Worm (Caenorhabditis elegans) whole organism, L3 larva: ENCODE results near the gene F47E1.1.

Experiments used
- ZK546.5 ChIP-seq: sonication (generic microtip); optimal IDR thresholded peaks from 2 replicates; lab custom pipeline; 2017; ENCODE audit warnings: missing biosample characterization, missing genetic modification characterization
- ama-1 ChIP-seq: fragments of 150-350 bp; optimal IDR thresholded peaks from 2 replicates; lab custom pipeline; 2018
- ceh-9 ChIP-seq: sonication (generic microtip); optimal IDR thresholded peaks from 2 replicates; lab custom pipeline; 2018; ENCODE audit warnings: missing biosample characterization, missing genetic modification characterization
- fkh-10 ChIP-seq: sonication (generic microtip); optimal IDR thresholded peaks from 2 replicates; lab custom pipeline; 2017; ENCODE audit warnings: missing biosample characterization, missing genetic modification reagents, missing genetic modification characterization
- fkh-2 ChIP-seq: fragments of 150-350 bp; optimal IDR thresholded peaks from 2 replicates; lab custom pipeline; 2014; ENCODE audit warnings: missing biosample characterization, missing genetic modification reagents, missing genetic modification characterization
- hmg-11 ChIP-seq: sonication (generic microtip); optimal IDR thresholded peaks from 2 replicates; lab custom pipeline; 2016; ENCODE audit warnings: missing genetic modification characterization, missing compliant biosample characterization
- nfya-1 ChIP-seq: sonication (generic microtip); optimal IDR thresholded peaks from 2 replicates; lab custom pipeline; 2017; ENCODE audit warnings: missing genetic modification characterization, mild to moderate bottlenecking, missing compliant biosample characterization, antibody characterized with exemption, moderate library complexity; ENCODE audit not compliant: insufficient read depth
- nhr-11 ChIP-seq: fragments of 150-350 bp; optimal IDR thresholded peaks from 2 replicates; lab custom pipeline; 2014; ENCODE audit warnings: missing biosample characterization, missing genetic modification characterization
- nhr-23 ChIP-seq: fragments of 150-350 bp; optimal IDR thresholded peaks from 2 replicates; lab custom pipeline; 2014; ENCODE audit warnings: missing biosample characterization, missing genetic modification reagents, missing genetic modification characterization
- nhr-76 ChIP-seq: fragments of 150-350 bp; sonication (generic microtip); optimal IDR thresholded peaks from 5 replicates; lab custom pipeline; 2014; ENCODE audit warnings: missing biosample characterization, missing genetic modification characterization
- nhr-77 ChIP-seq: fragments of 150-350 bp; optimal IDR thresholded peaks from 2 replicates; lab custom pipeline; 2014; ENCODE audit warnings: missing biosample characterization, missing genetic modification characterization
- skn-1 ChIP-seq: fragments of 150-350 bp; optimal IDR thresholded peaks from 2 replicates; lab custom pipeline; 2014; ENCODE audit warnings: missing biosample characterization, missing genetic modification characterization
- tbx-2 ChIP-seq: sonication (generic microtip); optimal IDR thresholded peaks from 2 replicates; lab custom pipeline; 2016; ENCODE audit warnings: mild to moderate bottlenecking, missing genetic modification characterization, missing compliant biosample characterization
- zag-1 ChIP-seq: fragments of 150-350 bp; optimal IDR thresholded peaks from 2 replicates; lab custom pipeline; 2014; ENCODE audit warnings: missing biosample characterization, missing genetic modification characterization

DNA sequence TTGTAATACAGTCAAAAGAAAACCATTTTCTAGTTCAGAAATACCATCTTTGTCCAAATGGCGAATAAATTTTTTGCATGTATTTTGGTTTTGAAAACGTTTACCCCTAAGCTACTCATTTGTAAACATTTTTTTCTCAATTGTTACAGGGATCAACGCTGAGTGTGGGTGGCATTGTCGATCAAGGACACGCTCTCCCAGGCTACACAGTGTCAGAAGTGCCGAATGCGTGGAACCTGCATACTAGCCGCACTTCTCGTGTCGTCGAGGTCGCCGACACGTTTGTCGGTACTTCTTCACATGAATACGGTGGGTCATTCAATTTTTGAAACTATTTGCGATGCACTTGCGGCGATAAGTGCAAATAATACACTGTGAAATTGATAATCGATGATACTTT is 34.6 kb downstream of the F47E1.1 start:
- TF ChIP-seq skn-1 (tag; lab: Kevin White, UChicago) (no peak), tbx-2 (tag; lab: Kevin White, UChicago) (no peak), nhr-23 (tag; lab: Kevin White, UChicago) (no peak), ama-1 (lab: Kevin White, UChicago) (no peak), ZK546.5 (tag; lab: Kevin White, UChicago) (no peak), fkh-10 (GFP tag; lab: Kevin White, UChicago) (no peak), nhr-77 (tag; lab: Kevin White, UChicago) (no peak), hmg-11 (tag; lab: Kevin White, UChicago) (no peak), nhr-76 (tag; lab: Kevin White, UChicago) (no peak), nfya-1 (tag; lab: Kevin White, UChicago) (no peak), zag-1 (tag; lab: Kevin White, UChicago) (no peak), ceh-9 (tag; lab: Kevin White, UChicago) (no peak), nhr-11 (tag; lab: Kevin White, UChicago) (no peak), fkh-2 (no peak)
